Fruit fly (Drosophila melanogaster): Measurements from ENCODE around the gene CG8086.

The CG8086 gene

dm6 chr2L:8279400-8280065 lies 22.2 kb upstream of the CG8086 start (continued):
- no peak for TF ChIP-seq sc (optimal IDR thresholded peaks at IDR 0.05)
- TF ChIP-seq sc (GFP tag; optimal IDR thresholded peaks at IDR 0.05), result peak; percentile 62
- TF ChIP-seq ac (GFP tag; optimal IDR thresholded peaks at IDR 0.05), result peak; percentile 45
- peak; percentile 12 to 48 for TF ChIP-seq Hr51 (GFP tag; optimal IDR thresholded peaks at IDR 0.05)
- TF ChIP-seq nmo (GFP tag; optimal IDR thresholded peaks at IDR 0.05), result peak; percentile 84
- no peak for TF ChIP-seq fd3F (GFP tag; optimal IDR thresholded peaks at IDR 0.05)
- no peak for TF ChIP-seq Aef1 (GFP tag; IDR thresholded peaks at IDR 0.05)
- TF ChIP-seq stc (GFP tag; IDR thresholded peaks at IDR 0.05), result peak; percentile 50
- peak in 1 of 2 experiments; percentile 58 for TF ChIP-seq eve (GFP tag; optimal IDR thresholded peaks at IDR 0.05)
- TF ChIP-seq Rx (GFP tag; IDR thresholded peaks at IDR 0.05), result peak; percentile 43
- TF ChIP-seq CG11723 (GFP tag; optimal IDR thresholded peaks at IDR 0.05), result peak; percentile 34
- TF ChIP-seq Dp (GFP tag; optimal IDR thresholded peaks at IDR 0.05), result no peak
- TF ChIP-seq slp2 (GFP tag; optimal IDR thresholded peaks at IDR 0.05), result peak; percentile 35
- peak in 1 of 3 experiments; percentile 93 for TF ChIP-seq lola (GFP tag; optimal IDR thresholded peaks at IDR 0.05)
- no peak for TF ChIP-seq CG10274 (GFP tag; optimal IDR thresholded peaks at IDR 0.05)
- no peak for TF ChIP-seq gsb (GFP tag; IDR thresholded peaks at IDR 0.05)
- TF ChIP-seq CG30403 (GFP tag; optimal IDR thresholded peaks at IDR 0.05), result peak; percentile 62
- peak; percentile 50; the same call in 1 of the 3 replicates for TF ChIP-seq ken (GFP tag; IDR thresholded peaks at IDR 0.05)
- peak; percentile 7; the same call in 1 of the 2 replicates for TF ChIP-seq CG32532 (GFP tag; IDR thresholded peaks at IDR 0.05)
- TF ChIP-seq ranshi (GFP tag; IDR thresholded peaks at IDR 0.05), result 0 out of 2 replicates have a peak, but pooled peaks have one; percentile 28
- TF ChIP-seq CG18262 (tag; optimal IDR thresholded peaks at IDR 0.05), result peak; percentile 89
- TF ChIP-seq otp (GFP tag; IDR thresholded peaks at IDR 0.05), result peak; percentile 80; the same call in 2 of the 3 replicates
- no peak for TF ChIP-seq sr (GFP tag; IDR thresholded peaks at IDR 0.05)
- TF ChIP-seq CG5953 (GFP tag; IDR thresholded peaks at IDR 0.05), result 0 out of 2 replicates have a peak, but pooled peaks have one; percentile 15
- peak; percentile 52 for TF ChIP-seq org-1 (GFP tag; optimal IDR thresholded peaks at IDR 0.05)
- peak; percentile 24 for TF ChIP-seq CG12942 (GFP tag; optimal IDR thresholded peaks at IDR 0.05)
- peak; percentile 18; the same call in 1 of the 2 replicates for TF ChIP-seq klu (GFP tag; IDR thresholded peaks at IDR 0.05)
- peak; percentile 13 for TF ChIP-seq CG31388 (GFP tag; optimal IDR thresholded peaks at IDR 0.05)
- TF ChIP-seq Kr (GFP tag; optimal IDR thresholded peaks at IDR 0.05), result no peak
- TF ChIP-seq CG18619 (GFP tag; optimal IDR thresholded peaks at IDR 0.05), result peak; percentile 29
- peak; percentile 49 for TF ChIP-seq HHEX (GFP tag; optimal IDR thresholded peaks at IDR 0.05)
- TF ChIP-seq CG6791 (GFP tag; IDR thresholded peaks at IDR 0.05; ENCODE audit: partially characterized antibody), result no peak
- no peak for TF ChIP-seq mld (GFP tag; IDR thresholded peaks at IDR 0.05; ENCODE audit: partially characterized antibody)
- TF ChIP-seq CG2875 (GFP tag; optimal IDR thresholded peaks at IDR 0.05), result peak; percentile 58
- TF ChIP-seq CG2116 (GFP tag; optimal IDR thresholded peaks at IDR 0.05), result peak; percentile 2
- peak; percentile 32; the same call in 1 of the 2 replicates for TF ChIP-seq CG3847 (GFP tag; IDR thresholded peaks at IDR 0.05)
- no peak for TF ChIP-seq CG7928 (GFP tag; optimal IDR thresholded peaks at IDR 0.05)
- no peak for TF ChIP-seq zen2 (GFP tag; IDR thresholded peaks at IDR 0.05; ENCODE audit: partially characterized antibody)
- TF ChIP-seq Lpt (GFP tag; optimal IDR thresholded peaks at IDR 0.05), result no peak
- peak; percentile 2 for TF ChIP-seq NfI (GFP tag; optimal IDR thresholded peaks at IDR 0.05)
- peak; percentile 51 for TF ChIP-seq CG10462 (GFP tag; optimal IDR thresholded peaks at IDR 0.05)
- TF ChIP-seq gro (GFP tag; optimal IDR thresholded peaks at IDR 0.05), result peak; percentile 13
- peak; percentile 46 for TF ChIP-seq PHDP (tag; optimal IDR thresholded peaks at IDR 0.05)
- TF ChIP-seq CTCF (GFP tag; optimal IDR thresholded peaks at IDR 0.05), result no peak
- peak; percentile 74 for TF ChIP-seq CG4820 (GFP tag; optimal IDR thresholded peaks at IDR 0.05)
- TF ChIP-seq CG13424 (tag; optimal IDR thresholded peaks at IDR 0.05), result peak; percentile 56
- TF ChIP-seq NC2α (GFP tag; optimal IDR thresholded peaks at IDR 0.05), result peak; percentile 31
- peak; percentile 46 for TF ChIP-seq CG7271 (tag; optimal IDR thresholded peaks at IDR 0.05)
- TF ChIP-seq hkb (optimal IDR thresholded peaks at IDR 0.05), result no peak
- TF ChIP-seq hkb (GFP tag; IDR thresholded peaks at IDR 0.05), result peak; percentile 59; the same call in 1 of the 2 replicates

All from whole organism, embryonic.